Fruit fly (Drosophila melanogaster) whole organism, larva: ENCODE measurements around the gene CG6766.
"Not testable (repeated sequence)": the region's sequence is repeated elsewhere in the genome, so short reads cannot be mapped to it uniquely, and the experiment has no call there.

Experiments used
- noc ChIP-seq: fragments of 200-800 bp; sonication (Bioruptor generic); optimal IDR thresholded peaks from 3 replicates; lab custom pipeline; 2019; ENCODE audit warnings: missing biosample characterization, mild to moderate bottlenecking, missing genetic modification characterization, moderate library complexity

CG6766 gene

DNA sequence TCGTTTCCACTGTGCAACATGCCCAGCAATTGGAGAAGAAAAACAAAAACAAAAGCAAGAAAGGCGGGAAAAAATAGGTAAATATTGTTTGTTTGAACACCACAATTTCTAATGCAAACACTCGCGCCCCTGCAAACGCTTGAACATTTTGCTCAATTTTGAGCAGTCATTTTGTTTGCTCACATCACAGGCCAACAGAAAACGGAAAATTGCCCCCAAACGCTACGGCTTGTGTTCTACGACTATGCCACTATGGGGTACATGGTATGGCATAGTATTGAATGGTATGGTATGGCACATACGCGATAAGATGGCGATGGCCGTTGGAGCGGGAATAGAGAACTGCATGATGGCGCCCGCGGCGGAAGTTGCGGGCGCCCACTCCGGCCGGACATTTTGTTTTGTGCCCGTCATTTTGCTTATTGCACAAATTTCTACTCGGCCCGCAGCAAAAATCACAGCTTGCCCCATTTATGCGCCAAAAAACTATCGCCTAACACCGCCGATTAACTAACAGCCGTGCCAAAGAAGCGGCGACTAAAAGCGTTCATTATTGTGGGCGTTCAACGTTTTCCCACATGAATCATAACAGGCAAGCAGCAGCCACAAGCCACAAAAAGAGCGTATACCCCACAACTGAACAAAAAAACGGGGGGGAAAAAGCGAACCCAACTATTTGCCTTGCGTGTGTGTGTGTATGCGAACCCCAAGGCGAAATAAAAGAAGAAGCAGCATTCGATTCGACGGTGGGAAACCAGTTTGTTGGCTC, 36.1 kb downstream of the CG6766 start:
- peak; percentile 42 for TF ChIP-seq noc

DNA sequence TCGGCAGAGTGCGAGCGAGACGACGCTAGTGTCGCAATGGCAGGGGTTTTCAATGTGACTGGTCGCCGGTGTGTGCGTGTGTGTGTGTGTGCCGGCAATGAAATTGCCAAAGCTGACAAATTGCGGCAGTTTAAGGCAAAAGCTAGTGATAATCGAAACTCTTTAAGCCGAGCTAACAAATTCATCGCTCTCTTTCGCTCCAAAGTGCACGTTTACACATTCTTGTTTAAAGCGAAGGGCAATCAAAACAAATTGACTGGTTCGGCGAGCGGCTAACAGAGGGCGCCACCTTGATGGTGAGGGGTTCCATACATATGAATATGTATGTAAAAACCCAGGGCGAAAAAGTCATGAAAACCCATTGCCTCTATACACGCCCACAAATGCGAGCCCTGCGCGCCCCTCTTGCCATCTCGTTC, 36.7 kb downstream of the CG6766 start:
- peak; percentile 78 for TF ChIP-seq noc

DNA sequence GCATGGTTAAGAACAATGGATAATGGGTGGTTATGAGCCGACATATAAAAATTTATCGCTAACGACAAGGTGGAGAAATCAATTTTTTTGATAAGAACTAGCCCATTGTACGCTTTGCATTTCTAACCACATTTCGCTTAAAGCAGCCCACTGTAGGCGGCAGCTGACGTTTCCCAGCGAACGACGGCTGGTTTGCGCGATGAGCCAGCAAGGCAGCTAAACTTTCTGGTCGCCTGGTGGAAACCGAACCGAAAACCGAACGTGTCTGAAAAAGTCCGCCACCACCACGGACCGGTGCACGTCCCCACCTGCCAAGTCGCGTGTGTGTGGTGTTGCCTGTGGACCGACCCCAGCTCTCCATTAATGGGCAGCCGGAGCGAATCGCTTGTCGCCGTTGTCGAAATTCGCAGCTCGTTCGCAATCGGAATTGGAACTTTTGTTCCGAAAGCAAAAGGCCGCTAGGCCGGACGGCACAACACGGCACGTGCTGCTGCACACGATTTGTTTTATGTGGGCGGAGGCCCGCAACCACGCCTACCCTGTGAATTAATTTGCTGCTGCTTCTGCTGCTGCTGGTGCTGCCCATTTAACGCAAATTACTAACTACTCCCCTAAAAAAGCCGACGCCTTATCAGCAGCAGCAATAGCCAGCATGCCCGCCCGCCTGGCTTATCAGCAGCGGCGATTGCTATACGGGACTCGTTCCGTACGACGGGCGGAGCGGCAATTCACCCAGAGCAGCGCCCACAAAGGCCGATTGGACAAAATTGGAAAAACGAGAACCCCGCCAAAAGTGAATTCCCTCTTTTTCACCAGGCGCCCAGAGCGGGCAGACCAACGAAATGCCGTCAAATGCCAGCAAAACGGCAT, 37.3 kb downstream of the CG6766 start:
- peak; percentile 60 for TF ChIP-seq noc

DNA sequence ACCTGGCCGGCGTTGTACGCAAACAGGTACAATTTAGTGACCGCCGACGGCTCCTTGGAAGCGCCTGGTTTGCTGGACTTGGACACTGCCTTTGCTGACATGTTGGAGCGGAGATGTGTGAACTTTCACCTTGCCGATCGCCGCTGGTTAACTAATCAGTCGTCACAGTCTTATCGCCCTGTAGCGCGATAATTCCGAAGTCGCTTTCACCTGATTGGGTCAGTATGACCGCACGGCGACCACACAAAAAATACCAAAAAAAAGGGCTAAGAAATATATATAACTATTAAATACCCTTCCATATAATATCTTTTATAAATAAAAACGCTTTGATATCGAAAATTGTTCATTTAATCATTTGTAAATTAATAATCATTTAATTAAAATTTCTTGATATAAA, 38.4 kb downstream of the CG6766 start, which contains the start of gene Hacd1:
Hacd1 (minus strand) TSS at position 216 of the 400 bp plus-strand sequence.
- peak; percentile 36 for TF ChIP-seq noc

DNA sequence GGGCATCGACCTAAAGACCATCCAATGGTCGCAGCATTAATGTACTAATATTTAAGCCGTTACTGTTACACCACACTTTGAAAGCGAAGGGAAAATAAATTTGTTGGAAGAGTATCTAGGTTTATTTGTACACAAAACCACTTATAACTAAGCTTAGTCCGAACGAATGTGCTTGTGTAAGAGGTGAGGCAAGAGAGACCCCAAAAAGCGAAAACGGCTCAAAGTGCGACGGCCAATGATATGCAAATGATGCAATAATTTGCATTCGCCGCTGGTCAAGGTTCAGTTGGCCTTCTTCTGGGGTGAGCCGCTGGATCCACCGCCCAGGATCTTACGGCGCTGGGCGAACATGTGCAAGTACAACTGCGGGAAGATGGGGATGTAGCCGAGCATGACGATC, 39.4 kb downstream of the CG6766 start:
- TF ChIP-seq noc, result no peak

DNA sequence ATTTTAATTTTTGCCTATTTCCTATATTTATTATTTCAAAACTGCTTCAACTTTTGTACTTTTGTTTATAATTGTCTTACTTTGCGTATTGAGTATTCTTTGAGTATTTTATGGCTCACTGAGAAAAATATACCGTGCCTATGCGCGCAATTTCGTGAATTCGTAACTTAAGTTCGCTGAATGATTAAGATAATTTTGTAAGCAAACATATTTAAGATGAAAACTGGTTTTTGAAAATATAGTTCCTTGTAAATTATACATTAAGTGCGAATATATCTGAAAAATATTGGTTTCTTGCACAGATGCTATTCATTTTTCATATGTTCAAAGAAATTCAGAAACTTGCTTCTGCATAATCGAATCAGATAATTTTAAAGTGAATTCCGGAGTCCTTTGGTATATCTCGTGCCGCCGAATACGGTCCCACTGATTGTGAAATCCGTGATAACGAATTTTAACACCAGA, 41.2 kb downstream of the CG6766 start, which contains the start of the genes CG18787 and Nfs1:
CG18787 (minus strand) TSS at position 101 of the 465 bp plus-strand sequence.
Nfs1 (plus strand) TSS at position 415 of the 465 bp plus-strand sequence.
- TF ChIP-seq noc, result not testable (repeated sequence)

DNA sequence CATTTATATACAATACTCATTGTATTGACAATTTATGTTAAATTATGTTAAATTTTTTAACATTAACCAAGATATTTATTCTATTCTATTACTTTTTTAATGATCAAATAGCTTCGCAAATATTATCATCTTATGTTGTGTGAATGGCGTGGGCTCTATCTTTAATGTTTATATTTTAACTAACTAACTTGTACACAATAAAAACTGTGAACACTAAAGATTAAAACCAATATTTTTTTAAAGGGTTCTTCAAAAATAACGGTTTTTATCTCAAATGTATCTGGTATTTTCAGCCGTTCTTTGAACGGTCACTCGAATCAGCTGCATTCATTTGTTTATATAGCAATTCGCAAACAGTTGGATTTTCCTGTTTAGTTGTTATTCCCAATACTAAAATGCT, 44.0 kb downstream of the CG6766 start, which contains the start of gene Ada1-1:
Ada1-1 (plus strand) TSS at position 301 of the 400 bp plus-strand sequence.
- not testable (repeated sequence) for TF ChIP-seq noc

DNA sequence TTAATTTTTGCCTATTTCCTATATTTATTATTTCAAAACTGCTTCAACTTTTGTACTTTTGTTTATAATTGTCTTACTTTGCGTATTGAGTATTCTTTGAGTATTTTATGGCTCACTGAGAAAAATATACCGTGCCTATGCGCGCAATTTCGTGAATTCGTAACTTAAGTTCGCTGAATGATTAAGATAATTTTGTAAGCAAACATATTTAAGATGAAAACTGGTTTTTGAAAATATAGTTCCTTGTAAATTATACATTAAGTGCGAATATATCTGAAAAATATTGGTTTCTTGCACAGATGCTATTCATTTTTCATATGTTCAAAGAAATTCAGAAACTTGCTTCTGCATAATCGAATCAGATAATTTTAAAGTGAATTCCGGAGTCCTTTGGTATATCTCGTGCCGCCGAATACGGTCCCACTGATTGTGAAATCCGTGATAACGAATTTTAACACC, 45.1 kb downstream of the CG6766 start, which contains the start of the genes CG18789 and Qtzl:
CG18789 (minus strand) TSS at position 101 of the 459 bp plus-strand sequence.
Qtzl (plus strand) TSS at position 409 of the 459 bp plus-strand sequence.
- not testable (repeated sequence) for TF ChIP-seq noc

DNA sequence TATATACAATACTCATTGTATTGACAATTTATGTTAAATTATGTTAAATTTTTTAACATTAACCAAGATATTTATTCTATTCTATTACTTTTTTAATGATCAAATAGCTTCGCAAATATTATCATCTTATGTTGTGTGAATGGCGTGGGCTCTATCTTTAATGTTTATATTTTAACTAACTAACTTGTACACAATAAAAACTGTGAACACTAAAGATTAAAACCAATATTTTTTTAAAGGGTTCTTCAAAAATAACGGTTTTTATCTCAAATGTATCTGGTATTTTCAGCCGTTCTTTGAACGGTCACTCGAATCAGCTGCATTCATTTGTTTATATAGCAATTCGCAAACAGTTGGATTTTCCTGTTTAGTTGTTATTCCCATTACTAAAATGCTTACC, 47.9 kb downstream of the CG6766 start, which contains the start of gene Ada1-2:
Ada1-2 (plus strand) TSS at position 301 of the 400 bp plus-strand sequence.
- TF ChIP-seq noc, result not testable (repeated sequence)

DNA sequence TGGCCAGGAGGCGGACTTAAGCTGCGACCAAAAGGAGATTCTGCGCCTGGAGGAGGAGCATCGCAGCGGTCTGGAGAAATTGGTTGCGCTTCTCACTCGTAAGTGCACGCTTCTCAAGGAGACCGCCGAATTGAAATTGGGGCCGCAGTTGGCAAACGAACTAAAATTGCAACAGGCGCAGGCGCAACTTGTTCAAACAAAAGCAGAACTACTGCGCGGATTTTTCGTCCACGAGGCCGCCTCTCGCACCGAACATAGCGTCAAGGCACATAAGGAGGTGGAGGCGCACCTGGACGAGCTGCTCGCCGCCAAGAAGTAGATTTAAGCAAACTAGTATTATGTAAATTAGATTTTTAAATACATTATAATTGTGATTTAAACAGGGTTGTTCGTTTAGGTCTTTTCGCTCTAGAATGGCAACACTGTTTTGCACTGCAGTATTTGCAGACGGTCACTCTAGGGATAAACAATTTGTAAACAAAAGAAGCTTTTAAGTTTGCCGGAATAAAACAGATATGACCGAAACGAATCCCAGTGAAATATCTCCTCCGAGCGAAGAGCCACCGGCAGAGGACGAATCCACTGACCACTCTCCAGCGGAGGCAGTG, 49.9 kb downstream of the CG6766 start, which contains the start of gene escl:
escl (plus strand) TSS at position 470 of the 608 bp plus-strand sequence.
- TF ChIP-seq noc, result no peak

DNA sequence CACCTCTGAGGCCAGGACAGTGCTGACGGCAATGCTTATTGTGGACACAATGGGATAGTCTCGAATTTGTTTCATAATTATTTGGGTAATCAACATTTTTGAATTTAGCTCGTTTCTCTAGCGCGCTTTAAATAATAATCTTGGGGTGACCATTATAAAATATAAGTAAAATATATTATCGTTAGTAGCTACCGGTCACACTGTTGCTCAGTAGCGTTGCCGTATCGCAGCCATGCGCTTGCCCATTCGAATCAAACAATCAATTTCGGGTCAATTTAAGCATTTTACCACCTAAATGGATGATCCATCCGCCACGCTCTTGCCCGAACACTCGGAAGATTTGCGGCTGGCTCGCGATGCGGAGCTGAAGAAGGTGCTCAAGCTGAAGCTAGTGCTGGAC, 50.8 kb downstream of the CG6766 start, which contains the start of the genes zuc and dgt2:
zuc (minus strand) TSS at position 154 of the 400 bp plus-strand sequence.
dgt2 (plus strand) TSS at position 208 of the 400 bp plus-strand sequence.
- no peak for TF ChIP-seq noc

DNA sequence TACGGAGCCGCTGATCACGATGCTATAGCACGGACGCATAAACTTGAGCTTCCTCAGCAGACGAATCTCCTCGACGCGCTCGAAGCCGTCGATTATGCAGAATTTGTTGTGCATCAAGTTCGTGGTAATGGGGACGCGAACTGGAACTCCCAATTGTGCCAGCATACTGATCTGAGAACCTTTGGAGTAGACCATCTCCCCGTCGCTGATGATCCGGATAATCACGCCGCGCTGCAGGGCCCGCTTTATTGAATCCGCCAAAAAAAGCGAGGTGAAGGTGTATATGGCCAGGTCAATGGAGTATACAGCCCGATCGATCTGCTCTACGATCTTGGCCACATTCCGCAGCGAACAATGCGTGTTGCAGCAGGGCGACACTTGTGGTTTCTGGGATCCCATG, 51.3 kb downstream of the CG6766 start:
- TF ChIP-seq noc, result no peak
